Worm (Caenorhabditis elegans) whole organism, L4 larva: ENCODE data around the gene M03A8.3.

Source experiments
- F10B5.3 ChIP-seq: sonication (generic microtip); optimal IDR thresholded peaks from 2 replicates; lab custom pipeline; 2016; ENCODE audit warnings: mild to moderate bottlenecking, missing genetic modification characterization, missing compliant biosample characterization
- F26F4.8 ChIP-seq: fragments of 200-800 bp; sonication (Bioruptor generic); conservative IDR thresholded peaks from 2 replicates; pipeline ENCODE4 v1.3.6; 2022; ENCODE audit warnings: missing genetic modification characterization, missing compliant biosample characterization
- F37D6.2 ChIP-seq: sonication (generic microtip); optimal IDR thresholded peaks from 2 replicates; lab custom pipeline; 2016; ENCODE audit warnings: mild to moderate bottlenecking, missing genetic modification characterization, missing compliant biosample characterization
- T20F7.1 ChIP-seq: fragments of 200-800 bp; sonication (Bioruptor generic); optimal IDR thresholded peaks from 2 replicates; lab custom pipeline; 2018; ENCODE audit warnings: mild to moderate bottlenecking, missing genetic modification characterization, missing compliant biosample characterization
- T26A8.4 ChIP-seq: fragments of 200-800 bp; sonication (Bioruptor generic); IDR thresholded peaks from 2 replicates; pipeline ENCODE4 v1.3.6; 2022; ENCODE audit warnings: missing genetic modification characterization, missing compliant biosample characterization
- Y5F2A.4 ChIP-seq: fragments of 200-800 bp; sonication (Bioruptor generic); optimal IDR thresholded peaks from 2 replicates; lab custom pipeline; 2018; ENCODE audit warnings: mild to moderate bottlenecking, missing genetic modification characterization, missing compliant biosample characterization
- ZK337.2 ChIP-seq: fragments of 200-800 bp; sonication (Bioruptor generic); IDR thresholded peaks from 2 replicates; pipeline ENCODE4 v1.3.6; 2022; ENCODE audit warnings: missing genetic modification reagents, missing genetic modification characterization, missing compliant biosample characterization
- aha-1 ChIP-seq: fragments of 150-350 bp; peaks from one replicate; lab custom pipeline; 2014; ENCODE audit warnings: missing biosample characterization, missing genetic modification characterization
- aly-2 ChIP-seq: sonication (generic microtip); optimal IDR thresholded peaks from 2 replicates; lab custom pipeline; 2018; ENCODE audit warnings: missing biosample characterization, missing genetic modification characterization
- attf-4 ChIP-seq: sonication (generic microtip); optimal IDR thresholded peaks from 3 replicates; lab custom pipeline; 2017; ENCODE audit warnings: missing biosample characterization, missing genetic modification characterization
- ceh-20 ChIP-seq: fragments of 200-800 bp; sonication (Bioruptor generic); IDR thresholded peaks from 2 replicates; pipeline ENCODE4 v1.3.6; 2022; ENCODE audit warnings: missing genetic modification reagents, missing genetic modification characterization, missing compliant biosample characterization
- ceh-28 ChIP-seq: fragments of 150-350 bp; optimal IDR thresholded peaks from 2 replicates; lab custom pipeline; 2014; ENCODE audit warnings: missing biosample characterization, missing genetic modification reagents, missing genetic modification characterization
- ceh-32 ChIP-seq: sonication (generic microtip); optimal IDR thresholded peaks from 2 replicates; lab custom pipeline; 2016; ENCODE audit warnings: mild to moderate bottlenecking, missing genetic modification characterization, missing compliant biosample characterization; ENCODE audit not compliant: poor library complexity
- ceh-44 ChIP-seq: fragments of 200-800 bp; sonication (Bioruptor generic); IDR thresholded peaks from 2 replicates; pipeline ENCODE4 v1.3.6; 2022; ENCODE audit warnings: missing genetic modification reagents, missing genetic modification characterization, missing compliant biosample characterization
- daf-12 ChIP-seq: fragments of 150-350 bp; optimal IDR thresholded peaks from 2 replicates; lab custom pipeline; 2014; ENCODE audit warnings: missing biosample characterization, missing genetic modification reagents, missing genetic modification characterization
- daf-16 ChIP-seq, 3 experiments: sonication (generic microtip); optimal IDR thresholded peaks; 2 replicates each; lab custom pipeline; 2016 to 2017; ENCODE audit warnings: missing genetic modification characterization in 3 of 3, missing genetic modification reagents in 3 of 3, mild to moderate bottlenecking in 2 of 3, missing compliant biosample characterization in 2 of 3, missing biosample characterization in 1 of 3, moderate library complexity in 1 of 3
- dmd-6 ChIP-seq: fragments of 200-800 bp; sonication (Bioruptor generic); IDR thresholded peaks from 2 replicates; pipeline ENCODE4 v1.3.6; 2022; ENCODE audit warnings: missing genetic modification reagents, missing genetic modification characterization, missing compliant biosample characterization
- dmd-9 ChIP-seq: fragments of 200-800 bp; sonication (Bioruptor generic); IDR thresholded peaks from 2 replicates; pipeline ENCODE4 v1.3.6; 2022; ENCODE audit warnings: missing genetic modification reagents, missing genetic modification characterization, missing compliant biosample characterization
- fkh-10 ChIP-seq: fragments of 150-350 bp; optimal IDR thresholded peaks from 2 replicates; lab custom pipeline; 2014; ENCODE audit warnings: missing biosample characterization, missing genetic modification reagents, missing genetic modification characterization
- fos-1 ChIP-seq: fragments of 150-350 bp; optimal IDR thresholded peaks from 2 replicates; lab custom pipeline; 2014; ENCODE audit warnings: missing biosample characterization, missing genetic modification characterization
- hlh-11 ChIP-seq: fragments of 200-800 bp; sonication (Bioruptor generic); optimal IDR thresholded peaks from 2 replicates; lab custom pipeline; 2018; ENCODE audit warnings: mild to moderate bottlenecking, missing genetic modification characterization, missing compliant biosample characterization
- hlh-30 ChIP-seq: sonication (generic microtip); optimal IDR thresholded peaks from 2 replicates; lab custom pipeline; 2017; ENCODE audit warnings: antibody characterized with exemption, mild to moderate bottlenecking, missing genetic modification characterization, missing compliant biosample characterization; ENCODE audit not compliant: insufficient read depth
- jun-1 ChIP-seq: fragments of 150-350 bp; optimal IDR thresholded peaks from 2 replicates; lab custom pipeline; 2014; ENCODE audit warnings: missing biosample characterization, missing genetic modification reagents, missing genetic modification characterization
- lim-7 ChIP-seq: fragments of 200-800 bp; sonication (Bioruptor generic); IDR thresholded peaks from 2 replicates; pipeline ENCODE4 v1.3.6; 2022; ENCODE audit warnings: missing genetic modification characterization, missing compliant biosample characterization
- lin-1 ChIP-seq: fragments of 200-800 bp; sonication (Bioruptor generic); IDR thresholded peaks from 2 replicates; pipeline ENCODE4 v1.3.6; 2022; ENCODE audit warnings: missing genetic modification reagents, missing genetic modification characterization, missing compliant biosample characterization
- lin-38 ChIP-seq: fragments of 200-800 bp; sonication (Bioruptor generic); IDR thresholded peaks from 2 replicates; pipeline ENCODE4 v1.3.6; 2022; ENCODE audit warnings: missing genetic modification reagents, missing genetic modification characterization, missing compliant biosample characterization
- lin-39 ChIP-seq: fragments of 150-350 bp; optimal IDR thresholded peaks from 2 replicates; lab custom pipeline; 2014; ENCODE audit warnings: missing biosample characterization, missing genetic modification reagents, missing genetic modification characterization
- lir-3 ChIP-seq: sonication (generic microtip); optimal IDR thresholded peaks from 2 replicates; lab custom pipeline; 2016; ENCODE audit warnings: mild to moderate bottlenecking, missing genetic modification characterization, missing compliant biosample characterization
- madf-9 ChIP-seq: fragments of 200-800 bp; sonication (Bioruptor generic); conservative IDR thresholded peaks from 2 replicates; pipeline ENCODE4 v1.3.6; 2022; ENCODE audit warnings: missing genetic modification reagents, missing genetic modification characterization, missing compliant biosample characterization
- mdl-1 ChIP-seq, 2 experiments: fragments of 150-350 bp in 1 of 2; sonication (generic microtip) in 1 of 2; optimal IDR thresholded peaks; 2 replicates each; lab custom pipeline; 2014 to 2017; ENCODE audit warnings: missing biosample characterization in 2 of 2, missing genetic modification characterization in 2 of 2
- mes-2 ChIP-seq: sonication (generic microtip); optimal IDR thresholded peaks from 2 replicates; lab custom pipeline; 2016; ENCODE audit warnings: missing genotype, mild to moderate bottlenecking, missing genetic modification characterization, missing compliant biosample characterization; ENCODE audit not compliant: poor library complexity, severe bottlenecking
- mxl-2 ChIP-seq: fragments of 200-800 bp; sonication (Bioruptor generic); conservative IDR thresholded peaks from 2 replicates; pipeline ENCODE4 v1.3.6; 2022; ENCODE audit warnings: missing genetic modification reagents, missing genetic modification characterization, missing compliant biosample characterization
- nhr-11 ChIP-seq: fragments of 150-350 bp; optimal IDR thresholded peaks from 2 replicates; lab custom pipeline; 2014; ENCODE audit warnings: missing biosample characterization, missing genetic modification characterization
- nhr-28 ChIP-seq: fragments of 150-350 bp; optimal IDR thresholded peaks from 2 replicates; lab custom pipeline; 2014; ENCODE audit warnings: missing biosample characterization, missing genetic modification characterization
- nhr-42 ChIP-seq: fragments of 200-800 bp; sonication (Bioruptor generic); IDR thresholded peaks from 2 replicates; pipeline ENCODE4 v1.3.6; 2022; ENCODE audit warnings: missing genetic modification characterization, missing compliant biosample characterization
- nhr-77 ChIP-seq: fragments of 150-350 bp; optimal IDR thresholded peaks from 2 replicates; lab custom pipeline; 2014; ENCODE audit warnings: missing biosample characterization, missing genetic modification characterization
- saeg-2 ChIP-seq: fragments of 200-800 bp; sonication (Bioruptor generic); IDR thresholded peaks from 2 replicates; pipeline ENCODE4 v1.3.6; 2022; ENCODE audit warnings: missing genetic modification reagents, missing genetic modification characterization, missing compliant biosample characterization
- skn-1 ChIP-seq: fragments of 150-350 bp; optimal IDR thresholded peaks from 2 replicates; lab custom pipeline; 2014; ENCODE audit warnings: missing biosample characterization, missing genetic modification characterization
- unc-62 ChIP-seq, 3 experiments: fragments of 150-350 bp in 1 of 3; sonication (generic microtip); optimal IDR thresholded peaks in 2 of 3; peaks in 1 of 3; 1 replicate in 1 of 3; 2 replicates in 2 of 3; lab custom pipeline; 2014 to 2017; ENCODE audit warnings: missing biosample characterization in 3 of 3, missing genetic modification characterization in 3 of 3, missing genetic modification reagents in 3 of 3, missing genotype in 1 of 3
- zfp-2 ChIP-seq: sonication (generic microtip); optimal IDR thresholded peaks from 2 replicates; lab custom pipeline; 2016; ENCODE audit warnings: mild to moderate bottlenecking, missing genetic modification characterization, missing compliant biosample characterization
- zip-11 ChIP-seq: fragments of 200-800 bp; sonication (Bioruptor generic); IDR thresholded peaks from 2 replicates; pipeline ENCODE4 v1.3.6; 2022; ENCODE audit warnings: missing genetic modification characterization, missing compliant biosample characterization

The M03A8.3 gene

DNA sequence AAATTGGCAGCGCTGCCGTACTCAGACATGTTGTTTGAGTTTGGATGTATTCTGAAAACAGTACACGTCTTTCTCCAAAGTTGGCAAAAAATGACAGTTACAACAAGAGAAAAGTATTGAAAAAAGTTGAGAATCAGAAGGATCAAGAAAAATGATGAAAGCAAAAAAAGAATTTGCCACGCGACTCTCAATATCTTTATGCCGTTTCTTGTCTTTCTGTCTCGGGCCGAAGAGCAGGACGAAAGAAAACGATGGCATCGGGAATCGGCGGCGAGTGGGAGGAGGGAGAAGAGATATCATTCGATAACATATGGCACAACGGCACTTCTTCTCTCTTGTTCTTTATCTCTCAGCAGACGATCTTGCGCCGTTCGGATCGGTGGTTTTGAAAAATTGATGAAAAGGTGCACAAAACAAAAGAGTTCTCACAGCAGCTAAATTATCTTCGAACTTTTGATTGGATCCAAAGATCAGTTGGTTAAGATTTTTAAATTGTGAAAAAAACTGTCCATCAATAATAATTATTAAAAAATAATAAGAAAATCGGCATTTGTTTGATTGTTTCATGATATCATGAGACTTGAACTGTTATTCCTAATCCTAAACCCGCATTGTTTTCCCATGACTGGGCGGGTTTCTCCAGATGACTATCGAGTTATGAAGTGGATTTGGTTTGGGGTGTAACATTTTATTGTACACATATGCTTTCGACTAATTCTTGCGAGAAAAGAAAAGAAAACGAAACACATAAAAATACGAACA is 23.5 kb downstream of the M03A8.3 start, which contains the start of gene gei-15:
gei-15 (minus strand) TSS at position 51 of the 762 bp plus-strand sequence.
- TF ChIP-seq daf-12 = no peak
- peak; percentile 55 for TF ChIP-seq hlh-11 (tag; lab: Kevin White, UChicago)
- TF ChIP-seq mes-2 (tag; lab: Kevin White, UChicago) = no peak
- TF ChIP-seq lin-38 (GFP tag; lab: Robert Waterston, UW) = no peak
- no peak for TF ChIP-seq ceh-28 (tag; lab: Kevin White, UChicago)
- TF ChIP-seq nhr-11 (tag; lab: Kevin White, UChicago) = peak; percentile 1
- TF ChIP-seq ceh-20 (GFP tag; lab: Robert Waterston, UW) = no peak
- peak; percentile 63 for TF ChIP-seq aha-1 (tag; lab: Kevin White, UChicago)
- TF ChIP-seq, all 104 proteins: peak for 3

DNA sequence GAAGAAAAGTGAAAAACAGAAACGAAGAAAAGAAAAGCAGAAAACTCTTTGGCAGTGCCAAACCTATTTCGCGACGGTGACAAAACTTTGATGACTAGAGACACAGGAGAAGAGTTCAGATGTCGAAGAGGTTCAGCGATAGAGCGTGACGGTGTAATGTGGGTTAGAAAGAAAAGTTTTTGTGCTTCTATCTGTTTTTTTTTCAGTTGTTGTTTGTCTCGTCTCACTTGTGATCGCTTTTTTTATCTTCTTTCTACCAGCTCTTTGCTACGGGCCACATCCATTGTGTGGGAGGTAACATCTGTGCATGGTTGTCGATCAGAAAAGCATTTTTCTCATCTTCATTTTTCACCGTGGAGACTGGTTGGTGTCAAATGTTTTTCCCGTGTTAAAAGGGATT is 26.0 kb downstream of the M03A8.3 start, which contains the start of gene F41B4.1:
F41B4.1 (minus strand) TSS at position 23 of the 400 bp plus-strand sequence.
- TF ChIP-seq attf-4 (tag; lab: Kevin White, UChicago) = no peak
- no peak for TF ChIP-seq madf-9 (GFP tag; lab: Robert Waterston, UW)
- peak; percentile 69 for TF ChIP-seq hlh-11 (tag; lab: Kevin White, UChicago)
- peak in 1 of 2 experiments; percentile 82 for TF ChIP-seq daf-16 (GFP tag; optimal IDR thresholded peaks at IDR 0.05; lab: Kevin White, UChicago)
- TF ChIP-seq daf-16 (tag; optimal IDR thresholded peaks at IDR 0.05; lab: Kevin White, UChicago) = no peak
- peak; percentile 14 for TF ChIP-seq hlh-30 (tag; lab: Kevin White, UChicago)
- TF ChIP-seq skn-1 (tag; lab: Kevin White, UChicago) = no peak
- TF ChIP-seq ZK337.2 (GFP tag; lab: Robert Waterston, UW) = 0 out of 2 replicates have a peak, but pooled peaks have one; percentile 20
- no peak for TF ChIP-seq aly-2 (tag; lab: Kevin White, UChicago)
- 0 out of 2 replicates have a peak, but pooled peaks have one; percentile 54 for TF ChIP-seq ceh-20 (GFP tag; lab: Robert Waterston, UW)
- TF ChIP-seq nhr-11 (tag; lab: Kevin White, UChicago) = peak; percentile 55
- TF ChIP-seq dmd-6 (GFP tag; lab: Robert Waterston, UW) = peak; percentile 11; the same call in 1 of the 2 replicates
- no peak for TF ChIP-seq fos-1

DNA sequence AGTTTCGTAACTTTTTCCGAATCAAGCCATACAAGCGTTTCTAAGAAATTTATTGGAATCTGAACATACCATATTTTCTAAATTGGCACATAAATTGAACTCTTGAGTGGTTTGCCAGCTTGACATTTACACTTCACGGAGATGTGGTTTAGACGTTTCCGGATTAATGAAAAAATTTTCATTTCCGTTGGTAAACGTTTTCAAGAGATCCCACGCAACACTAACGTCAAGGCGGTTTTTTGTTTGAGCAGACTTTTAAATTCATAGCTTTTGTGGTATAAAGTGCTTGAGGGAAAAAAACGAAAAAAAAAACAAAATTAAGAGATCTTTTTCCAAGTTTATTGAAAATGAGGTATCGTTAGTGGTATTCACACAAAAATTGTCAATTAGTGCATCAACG is 35.3 kb downstream of the M03A8.3 start, which contains the start of gene F41B4.2:
F41B4.2 (minus strand) TSS at position 101 of the 400 bp plus-strand sequence.
- TF ChIP-seq fkh-10 (GFP tag; lab: Kevin White, UChicago) (no peak), nhr-77 (tag; lab: Kevin White, UChicago) (no peak), F37D6.2 (tag; lab: Kevin White, UChicago) (no peak), aha-1 (tag; lab: Kevin White, UChicago) (peak; percentile 57)

ce11 chrX:6836065-6836527 is 36.2 kb downstream of the M03A8.3 start, which contains the start of gene F41B4.3:
F41B4.3 (minus strand) TSS chrX:6836115.
- TF ChIP-seq lin-39 (no peak), F26F4.8 (GFP tag; lab: Robert Waterston, UW) (no peak), ceh-28 (tag; lab: Kevin White, UChicago) (no peak), lir-3 (tag; lab: Kevin White, UChicago) (no peak), lim-7 (no peak), lin-1 (no peak), mdl-1 (tag; optimal IDR thresholded peaks at IDR 0.05; lab: Kevin White, UChicago) (peak in 1 of 2 experiments; percentile 31), T26A8.4 (GFP tag; lab: Robert Waterston, UW) (no peak), zip-11 (GFP tag; lab: Robert Waterston, UW) (no peak), mxl-2 (GFP tag; lab: Robert Waterston, UW) (no peak), ceh-44 (no peak), nhr-42 (no peak), ceh-20 (GFP tag; lab: Robert Waterston, UW) (no peak), nhr-28 (tag; lab: Kevin White, UChicago) (no peak), unc-62 (GFP tag; optimal IDR thresholded peaks at IDR 0.05 in 1 of 2; lab: Kevin White, UChicago) (peak in 1 of 2 experiments; percentile 73), unc-62 (tag; optimal IDR thresholded peaks at IDR 0.05; lab: Kevin White, UChicago) (no peak), fos-1 (no peak), Y5F2A.4 (no peak), T20F7.1 (GFP tag; lab: Kevin White, UChicago) (no peak), dmd-9 (no peak), saeg-2 (GFP tag; lab: Robert Waterston, UW) (no peak), F10B5.3 (tag; lab: Kevin White, UChicago) (no peak), jun-1 (tag; lab: Kevin White, UChicago) (no peak), zfp-2 (tag; lab: Kevin White, UChicago) (no peak), ceh-32 (tag; lab: Kevin White, UChicago) (no peak), hlh-30 (tag; lab: Kevin White, UChicago) (peak; percentile 69)
